Fruit fly (Drosophila melanogaster) whole organism: ENCODE measurements around the gene Nrg.

Source experiments
- CG8478 ChIP-seq: fragments of >200 bp; optimal IDR thresholded peaks from 2 replicates; lab custom pipeline; 2018; ENCODE audit warnings: inconsistent platforms
- Dll ChIP-seq: fragments of >200 bp; optimal IDR thresholded peaks from 2 replicates; lab custom pipeline; 2017
- EcR ChIP-seq, 2 experiments: fragments of >200 bp; optimal IDR thresholded peaks; 2 replicates each; lab custom pipeline; 2017; ENCODE audit warnings: missing biosample characterization in 2 of 2, missing genetic modification characterization in 2 of 2, missing genetic modification reagents in 2 of 2
- pan ChIP-seq: fragments of >200 bp; optimal IDR thresholded peaks from 2 replicates; lab custom pipeline; 2017
- psq ChIP-seq: fragments of >200 bp; optimal IDR thresholded peaks from 2 replicates; lab custom pipeline; 2017
- usp ChIP-seq: fragments of >200 bp; optimal IDR thresholded peaks from 2 replicates; lab custom pipeline; 2017; ENCODE audit warnings: missing biosample characterization, missing genetic modification characterization, mixed read lengths

- no peak for TF ChIP-seq Dll
- no peak for TF ChIP-seq pan (lab: Kevin White, UChicago)
- TF ChIP-seq CG8478: no peak
- TF ChIP-seq usp (GFP tag; lab: Kevin White, UChicago): no peak
- no peak for TF ChIP-seq psq
- TF ChIP-seq EcR (GFP tag; optimal IDR thresholded peaks at IDR 0.05; lab: Kevin White, UChicago): no peak
These were observed 25.6 kb upstream of the Nrg start for dm6 chrX:8491452-8492046.
